Worm (Caenorhabditis elegans) whole organism, L4/young adult: ENCODE measurements around the gene ttn-1.

Source experiments
- W03F9.2 ChIP-seq: fragments of 150-350 bp; optimal IDR thresholded peaks from 2 replicates; lab custom pipeline; 2014; ENCODE audit warnings: missing biosample characterization, missing genetic modification characterization
- dao-5 ChIP-seq: sonication (generic microtip); optimal IDR thresholded peaks from 2 replicates; lab custom pipeline; 2016; ENCODE audit warnings: missing genotype, missing genetic modification characterization, moderate library complexity, missing compliant biosample characterization
- him-1 ChIP-seq: sonication (generic microtip); optimal IDR thresholded peaks from 2 replicates; lab custom pipeline; 2016; ENCODE audit warnings: missing genotype, missing genetic modification reagents, missing genetic modification characterization, missing compliant biosample characterization

- TF ChIP-seq dao-5 (no peak), him-1 (no peak), W03F9.2 (tag; lab: Kevin White, UChicago) (no peak)
Measured at ce11 chrV:6120156-6120879, 82.1 kb downstream of the ttn-1 start, which contains the start of gene ceh-49.
